Fruit fly (Drosophila melanogaster): ENCODE data around the gene CG18542.
A peak's percentile ranks its signal among the peaks of the same experiment; 100 is the strongest.

CG18542 gene

DNA sequence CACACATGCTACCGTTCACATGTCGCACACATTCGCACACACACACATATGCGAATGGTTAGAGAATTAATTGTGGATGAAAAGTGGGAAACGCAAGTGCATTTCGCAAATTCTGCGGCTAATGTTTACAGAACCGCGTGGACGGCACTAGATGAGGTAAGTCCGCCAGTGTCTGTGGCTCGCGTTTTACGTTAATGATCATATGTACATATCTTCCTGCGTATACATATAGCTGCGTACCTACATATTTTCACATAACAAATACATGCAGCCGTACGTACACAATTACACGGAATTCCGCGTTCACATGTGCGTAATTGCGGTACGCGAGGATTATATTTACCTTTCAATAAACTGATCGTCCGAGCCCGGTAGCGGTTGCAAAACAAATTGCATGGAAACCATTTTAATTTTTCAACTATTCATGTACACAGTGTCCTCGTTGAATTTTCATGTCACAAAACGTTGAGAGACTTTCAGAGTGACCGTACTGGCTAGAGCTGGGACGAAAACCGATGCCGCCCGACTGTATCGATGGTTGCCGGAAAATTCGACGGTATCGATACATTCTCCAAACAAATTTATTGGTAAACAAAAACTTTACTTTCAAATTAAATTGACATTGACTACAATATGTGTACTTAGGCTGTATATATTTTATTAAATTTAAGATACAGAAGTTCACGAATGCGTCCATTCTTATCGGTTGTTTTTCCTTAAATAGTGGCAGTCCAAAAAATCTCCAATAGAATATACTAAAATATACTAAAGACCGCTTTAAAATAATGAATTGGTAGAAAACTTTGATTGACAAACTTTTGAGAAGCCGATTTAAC is 39.8 kb downstream of the CG18542 start, which contains the start of gene hyd:
TSS of gene hyd (minus strand) at position 495 of the 836 bp plus-strand sequence.
- TF ChIP-seq Hr96 (GFP tag; optimal IDR thresholded peaks at IDR 0.05) (no peak), CG12768 (GFP tag; optimal IDR thresholded peaks at IDR 0.05) (peak; percentile 27), kay (GFP tag; ENCODE audit: borderline replicate concordance) (no peak), CG1620 (GFP tag; optimal IDR thresholded peaks at IDR 0.05) (no peak), CG33017 (tag; optimal IDR thresholded peaks at IDR 0.05) (no peak), CG7101 (tag; optimal IDR thresholded peaks at IDR 0.05) (no peak), CG7045 (GFP tag; optimal IDR thresholded peaks at IDR 0.05) (no peak), ovo (GFP tag; optimal IDR thresholded peaks at IDR 0.05) (peak; percentile 9), CG11617 (GFP tag; optimal IDR thresholded peaks at IDR 0.05) (no peak), Mnt (GFP tag; optimal IDR thresholded peaks at IDR 0.05) (peak; percentile 71), Crg-1 (GFP tag; optimal IDR thresholded peaks at IDR 0.05) (no peak), pad (GFP tag; optimal IDR thresholded peaks at IDR 0.05) (no peak), cic (GFP tag; optimal IDR thresholded peaks at IDR 0.05) (peak; percentile 8), cnc (optimal IDR thresholded peaks at IDR 0.05) (no peak), toe (GFP tag; optimal IDR thresholded peaks at IDR 0.05) (no peak), CG5204 (GFP tag; optimal IDR thresholded peaks at IDR 0.05) (no peak), tj (GFP tag; optimal IDR thresholded peaks at IDR 0.05) (peak; percentile 4), Clk (GFP tag; optimal IDR thresholded peaks at IDR 0.05) (no peak), CG14711 (tag; optimal IDR thresholded peaks at IDR 0.05) (no peak), bab1 (GFP tag; optimal IDR thresholded peaks at IDR 0.05) (peak; percentile 38)

DNA sequence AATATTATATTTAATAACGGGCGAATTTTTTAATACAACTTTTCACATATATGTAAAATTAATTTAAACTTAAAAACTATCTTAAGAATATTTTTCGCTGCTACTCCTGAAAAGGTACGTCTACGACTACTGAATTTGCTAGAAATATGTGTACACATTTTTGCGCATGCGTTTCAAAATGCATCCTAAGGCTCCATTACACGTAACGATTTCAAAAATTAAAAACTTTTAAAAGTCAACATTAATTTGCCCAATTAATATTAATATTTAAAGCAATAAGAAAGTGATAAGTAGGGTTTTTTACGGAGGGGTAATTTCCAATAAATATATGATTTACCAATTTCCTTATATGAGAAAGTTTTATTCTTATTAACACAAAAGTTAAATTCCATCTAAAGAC is 45.2 kb downstream of the CG18542 start, which contains the start of gene FoxP:
TSS of gene FoxP (minus strand) at position 89 of the 400 bp plus-strand sequence.
- no peak for TF ChIP-seq CG1620 (GFP tag; optimal IDR thresholded peaks at IDR 0.05)
- TF ChIP-seq kay (GFP tag; ENCODE audit: borderline replicate concordance), result peak; percentile 29

DNA sequence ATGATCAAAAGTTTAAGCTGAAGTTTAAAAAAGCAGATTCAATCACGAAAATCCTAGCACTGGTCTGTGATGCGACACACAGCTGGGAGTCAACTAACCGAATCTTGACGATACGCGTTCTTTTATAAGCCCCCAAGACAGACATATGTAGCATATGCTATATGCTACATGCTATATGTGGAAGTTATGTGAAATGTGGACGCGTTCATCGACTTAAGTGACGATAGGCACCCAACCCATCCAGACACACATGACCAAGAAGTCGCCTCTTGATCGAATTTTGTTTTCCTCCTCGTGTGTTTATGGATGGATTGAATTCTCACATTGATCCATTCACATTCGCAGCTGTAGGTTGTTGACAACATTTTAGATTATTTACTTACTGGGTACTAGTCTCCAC is 47.6 kb downstream of the CG18542 start, which contains the start of gene alphaTub85E:
TSS of gene alphaTub85E (minus strand) at position 101 of the 400 bp plus-strand sequence.
- TF ChIP-seq toe (GFP tag; optimal IDR thresholded peaks at IDR 0.05), result no peak
- TF ChIP-seq CG14711 (tag; optimal IDR thresholded peaks at IDR 0.05), result no peak
- TF ChIP-seq CG7101 (tag; optimal IDR thresholded peaks at IDR 0.05), result no peak
- no peak for TF ChIP-seq bab1 (GFP tag; optimal IDR thresholded peaks at IDR 0.05)
- TF ChIP-seq CG7045 (GFP tag; optimal IDR thresholded peaks at IDR 0.05), result no peak
- no peak for TF ChIP-seq Crg-1 (GFP tag; optimal IDR thresholded peaks at IDR 0.05)
- no peak for TF ChIP-seq pad (GFP tag; optimal IDR thresholded peaks at IDR 0.05)
- no peak for TF ChIP-seq CG33017 (tag; optimal IDR thresholded peaks at IDR 0.05)
- TF ChIP-seq tj (GFP tag; optimal IDR thresholded peaks at IDR 0.05), result no peak
- no peak for TF ChIP-seq Mnt (GFP tag; optimal IDR thresholded peaks at IDR 0.05)
- TF ChIP-seq ovo (GFP tag; optimal IDR thresholded peaks at IDR 0.05), result no peak
- no peak for TF ChIP-seq Hr96 (GFP tag; optimal IDR thresholded peaks at IDR 0.05)
- no peak for TF ChIP-seq CG1620 (GFP tag; optimal IDR thresholded peaks at IDR 0.05)
- no peak for TF ChIP-seq CG12768 (GFP tag; optimal IDR thresholded peaks at IDR 0.05)
- no peak for TF ChIP-seq cnc (optimal IDR thresholded peaks at IDR 0.05)
- no peak for TF ChIP-seq CG11617 (GFP tag; optimal IDR thresholded peaks at IDR 0.05)

DNA sequence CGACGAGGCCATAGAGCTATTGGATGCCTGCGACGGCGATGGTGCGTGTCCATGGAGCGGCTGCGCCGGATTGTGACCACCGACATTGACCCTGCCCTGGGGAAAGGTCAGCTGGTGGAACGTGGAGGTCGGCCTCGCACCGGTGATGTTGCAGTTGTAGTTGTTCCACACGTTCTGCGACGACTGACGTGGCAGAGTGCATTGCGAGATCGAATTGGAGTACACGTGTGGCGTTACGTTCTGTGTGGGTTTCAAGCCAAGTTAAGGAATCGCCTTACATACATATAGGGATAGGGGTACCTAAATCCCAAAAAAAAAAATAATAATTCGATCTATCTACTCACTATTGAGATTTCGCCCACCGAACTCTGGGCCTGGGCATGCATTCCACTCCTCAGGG is 49.6 kb downstream of the CG18542 start:
- no peak for TF ChIP-seq CG7045 (GFP tag; optimal IDR thresholded peaks at IDR 0.05)
- no peak for TF ChIP-seq ovo (GFP tag; optimal IDR thresholded peaks at IDR 0.05)
- TF ChIP-seq CG11617 (GFP tag; optimal IDR thresholded peaks at IDR 0.05), result no peak
- TF ChIP-seq CG12768 (GFP tag; optimal IDR thresholded peaks at IDR 0.05), result no peak
- TF ChIP-seq kay (GFP tag; ENCODE audit: borderline replicate concordance), result no peak
- no peak for TF ChIP-seq Crg-1 (GFP tag; optimal IDR thresholded peaks at IDR 0.05)
- TF ChIP-seq pad (GFP tag; optimal IDR thresholded peaks at IDR 0.05), result no peak
- no peak for TF ChIP-seq cnc (optimal IDR thresholded peaks at IDR 0.05)
- no peak for TF ChIP-seq bab1 (GFP tag; optimal IDR thresholded peaks at IDR 0.05)
- no peak for TF ChIP-seq Mnt (GFP tag; optimal IDR thresholded peaks at IDR 0.05)
- TF ChIP-seq Clk (GFP tag; optimal IDR thresholded peaks at IDR 0.05), result no peak
- TF ChIP-seq CG33017 (tag; optimal IDR thresholded peaks at IDR 0.05), result no peak
- no peak for TF ChIP-seq CG14711 (tag; optimal IDR thresholded peaks at IDR 0.05)
- no peak for TF ChIP-seq CG7101 (tag; optimal IDR thresholded peaks at IDR 0.05)
- no peak for TF ChIP-seq Hr96 (GFP tag; optimal IDR thresholded peaks at IDR 0.05)
- no peak for TF ChIP-seq cic (GFP tag; optimal IDR thresholded peaks at IDR 0.05)
- no peak for TF ChIP-seq toe (GFP tag; optimal IDR thresholded peaks at IDR 0.05)
